Worm (Caenorhabditis elegans): ENCODE measurements around the gene T05A7.3.

T05A7.3 gene

DNA sequence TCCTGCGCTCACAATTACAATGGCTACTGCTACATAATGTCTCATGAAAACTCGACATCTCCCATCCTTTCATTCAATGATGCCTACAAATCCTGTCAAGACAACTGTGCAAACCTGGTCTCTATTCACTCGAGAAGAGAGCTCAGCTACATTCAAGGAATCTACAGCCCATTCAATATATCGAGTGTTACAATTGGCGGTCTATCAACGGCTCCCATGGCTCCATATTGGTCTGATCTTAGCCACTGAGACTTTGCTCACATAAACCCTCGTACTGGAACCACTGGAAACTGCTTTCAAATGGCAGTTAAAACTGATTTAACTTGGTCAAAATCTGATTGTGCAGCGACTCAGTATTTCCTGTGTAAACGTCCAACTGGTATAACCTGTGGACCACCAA, at the start of gene T05A7.3:
T05A7.3 (plus strand) TSS at position 301 of the 400 bp plus-strand sequence.
- TF ChIP-seq flh-1 (GFP tag; optimal IDR thresholded peaks at IDR 0.05) (no peak), ceh-83 (GFP tag; optimal IDR thresholded peaks at IDR 0.05) (no peak), nhr-2 (tag; optimal IDR thresholded peaks at IDR 0.05) (no peak)

DNA sequence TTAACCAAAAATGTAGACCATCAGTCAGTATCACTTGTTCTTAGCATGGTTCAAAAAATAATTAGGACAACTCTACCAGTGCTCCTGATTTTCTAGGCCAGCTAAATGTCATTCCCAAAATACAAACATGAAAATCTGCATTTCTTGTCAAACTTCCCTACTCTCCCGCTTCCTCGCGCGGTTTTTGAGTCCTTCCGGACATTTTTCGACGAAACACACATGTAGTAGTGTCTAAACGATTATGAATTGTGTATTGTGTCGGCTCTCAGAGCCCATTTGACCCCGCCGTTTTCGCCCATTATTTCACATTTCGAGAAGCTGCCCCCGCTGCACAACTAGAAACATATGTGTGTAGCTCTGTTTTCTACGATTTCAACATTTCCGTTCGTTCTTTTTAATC, 49.0 kb upstream of the T05A7.3 start, which contains the start of gene F35D11.1:
F35D11.1 (plus strand) TSS at position 301 of the 400 bp plus-strand sequence.
- TF ChIP-seq unc-39 (tag; optimal IDR thresholded peaks at IDR 0.05), result no peak
- no peak for TF ChIP-seq zip-8 (tag; optimal IDR thresholded peaks at IDR 0.05)
- no peak for TF ChIP-seq ceh-83 (GFP tag; optimal IDR thresholded peaks at IDR 0.05)
- TF ChIP-seq tbx-8 (GFP tag; optimal IDR thresholded peaks at IDR 0.05), result no peak
- TF ChIP-seq mep-1 (tag; optimal IDR thresholded peaks at IDR 0.05), result no peak

DNA sequence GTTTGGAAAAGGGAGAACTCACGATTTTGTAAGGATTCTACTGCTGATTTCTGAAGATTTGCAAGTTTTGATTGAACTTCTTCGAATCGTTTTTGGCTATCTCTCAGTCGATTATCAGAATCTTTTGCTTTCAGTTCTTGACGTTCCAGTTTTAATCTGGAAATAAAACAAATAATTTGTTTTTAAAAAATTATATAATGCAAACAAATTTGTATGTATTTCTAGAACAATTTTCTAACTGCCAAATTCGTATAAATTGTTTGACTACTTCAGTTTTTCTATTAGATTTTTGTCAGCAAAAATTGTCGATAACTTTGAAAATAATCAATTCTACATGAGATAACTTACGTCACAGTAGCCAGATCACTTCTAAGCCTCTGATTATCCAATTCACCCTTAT, 44.1 kb upstream of the T05A7.3 start:
- TF ChIP-seq tbx-8 (GFP tag; optimal IDR thresholded peaks at IDR 0.05), result no peak
- TF ChIP-seq flh-1 (GFP tag; optimal IDR thresholded peaks at IDR 0.05), result no peak
- no peak for TF ChIP-seq ceh-43 (GFP tag; optimal IDR thresholded peaks at IDR 0.05)
- no peak for TF ChIP-seq M03D4.4 (tag; optimal IDR thresholded peaks at IDR 0.05)
- TF ChIP-seq sem-2 (GFP tag; optimal IDR thresholded peaks at IDR 0.05), result no peak
- TF ChIP-seq ham-2 (GFP tag; optimal IDR thresholded peaks at IDR 0.05), result no peak
- TF ChIP-seq zip-8 (tag; optimal IDR thresholded peaks at IDR 0.05), result no peak
- no peak for TF ChIP-seq lin-32 (GFP tag; optimal IDR thresholded peaks at IDR 0.05)
- no peak for TF ChIP-seq mab-5 (tag; optimal IDR thresholded peaks at IDR 0.05)
- no peak for TF ChIP-seq mls-2 (tag; optimal IDR thresholded peaks at IDR 0.05)
- no peak for TF ChIP-seq drap-1 (GFP tag; optimal IDR thresholded peaks at IDR 0.05)
- TF ChIP-seq elt-1 (tag; optimal IDR thresholded peaks at IDR 0.05; ENCODE audit: borderline replicate concordance, insufficient read depth), result no peak
- no peak for TF ChIP-seq unc-39 (tag; optimal IDR thresholded peaks at IDR 0.05)
- TF ChIP-seq unc-120 (tag; optimal IDR thresholded peaks at IDR 0.05; ENCODE audit: poor library complexity, severe bottlenecking), result no peak
- no peak for TF ChIP-seq lin-13 (tag; optimal IDR thresholded peaks at IDR 0.05)
- TF ChIP-seq sptf-1 (tag; optimal IDR thresholded peaks at IDR 0.05), result no peak
- no peak for TF ChIP-seq unc-62 (GFP tag; optimal IDR thresholded peaks at IDR 0.05)
- TF ChIP-seq nhr-2 (tag; optimal IDR thresholded peaks at IDR 0.05), result no peak
- TF ChIP-seq elt-3 (tag; optimal IDR thresholded peaks at IDR 0.05), result no peak

DNA sequence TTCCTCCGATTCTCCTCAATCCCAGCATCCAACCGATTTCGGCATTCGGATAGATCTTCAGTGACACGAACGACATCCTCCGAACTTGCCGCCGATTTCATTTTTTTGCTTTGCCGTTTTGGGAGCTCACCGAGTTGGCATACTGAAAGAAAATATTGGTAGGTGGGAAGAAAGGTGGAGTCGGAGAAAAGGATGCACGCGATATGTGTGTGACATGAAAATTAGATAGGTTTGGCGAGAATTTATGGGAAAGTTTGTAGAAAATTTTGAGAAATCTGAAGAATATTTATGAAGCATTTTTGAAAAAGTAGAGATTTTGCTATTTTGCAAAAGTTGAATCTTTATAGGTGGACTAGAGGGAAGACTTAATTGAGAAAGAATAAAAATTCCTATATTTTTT, 37.3 kb upstream of the T05A7.3 start, which contains the start of gene che-10:
che-10 (minus strand) TSS at position 101 of the 400 bp plus-strand sequence.
- TF ChIP-seq flh-1 (GFP tag; optimal IDR thresholded peaks at IDR 0.05), result no peak
- no peak for TF ChIP-seq nhr-28 (tag; optimal IDR thresholded peaks at IDR 0.05)
- no peak for TF ChIP-seq drap-1 (GFP tag; optimal IDR thresholded peaks at IDR 0.05)
- no peak for TF ChIP-seq ham-2 (GFP tag; optimal IDR thresholded peaks at IDR 0.05)
- no peak for TF ChIP-seq hlh-1 (tag; optimal IDR thresholded peaks at IDR 0.05)
- TF ChIP-seq nhr-2 (tag; optimal IDR thresholded peaks at IDR 0.05), result no peak
- TF ChIP-seq pha-4 (tag; optimal IDR thresholded peaks at IDR 0.05), result no peak
- TF ChIP-seq lsy-2 (tag; optimal IDR thresholded peaks at IDR 0.05), result no peak
- no peak for TF ChIP-seq zip-8 (tag; optimal IDR thresholded peaks at IDR 0.05)
- no peak for TF ChIP-seq blmp-1 (tag; optimal IDR thresholded peaks at IDR 0.05)
- no peak for TF ChIP-seq sptf-1 (tag; optimal IDR thresholded peaks at IDR 0.05)
- TF ChIP-seq cnd-1 (tag; optimal IDR thresholded peaks at IDR 0.05), result no peak
- TF ChIP-seq mab-5 (tag; optimal IDR thresholded peaks at IDR 0.05), result no peak
- no peak for TF ChIP-seq sem-2 (GFP tag; optimal IDR thresholded peaks at IDR 0.05)

DNA sequence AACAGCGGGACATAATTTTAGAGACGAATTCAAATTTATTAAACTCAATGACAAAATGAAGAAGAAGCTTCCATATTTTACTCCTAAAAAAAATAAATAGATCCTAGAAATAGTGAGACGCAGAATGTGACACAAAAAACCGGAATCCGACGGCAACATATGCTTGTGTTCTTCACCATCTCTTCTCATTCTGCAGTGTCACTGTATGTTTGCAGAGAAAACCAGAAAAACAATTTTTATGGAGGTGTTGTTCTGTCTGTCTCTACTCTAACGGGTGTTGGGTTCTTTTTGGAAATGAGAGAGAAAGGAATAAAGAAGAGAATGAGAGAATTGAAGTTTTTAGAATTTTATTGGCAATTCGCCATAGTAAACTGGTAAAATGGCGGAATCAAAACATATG, 36.7 kb upstream of the T05A7.3 start:
- TF ChIP-seq tbx-8 (GFP tag; optimal IDR thresholded peaks at IDR 0.05), result no peak
- TF ChIP-seq ham-2 (GFP tag; optimal IDR thresholded peaks at IDR 0.05), result no peak
- no peak for TF ChIP-seq ceh-43 (GFP tag; optimal IDR thresholded peaks at IDR 0.05)
- TF ChIP-seq sem-2 (GFP tag; optimal IDR thresholded peaks at IDR 0.05), result no peak
- TF ChIP-seq bed-3 (GFP tag; optimal IDR thresholded peaks at IDR 0.05), result no peak
- TF ChIP-seq lsy-2 (tag; optimal IDR thresholded peaks at IDR 0.05), result no peak
- no peak for TF ChIP-seq nhr-237 (tag; optimal IDR thresholded peaks at IDR 0.05)
- no peak for TF ChIP-seq ceh-39 (tag; optimal IDR thresholded peaks at IDR 0.05)
- no peak for TF ChIP-seq nhr-2 (tag; optimal IDR thresholded peaks at IDR 0.05)
- no peak for TF ChIP-seq nhr-76 (tag; optimal IDR thresholded peaks at IDR 0.05)
- TF ChIP-seq drap-1 (GFP tag; optimal IDR thresholded peaks at IDR 0.05), result no peak
- no peak for TF ChIP-seq lin-32 (GFP tag; optimal IDR thresholded peaks at IDR 0.05)
- no peak for TF ChIP-seq elt-3 (tag; optimal IDR thresholded peaks at IDR 0.05)
- no peak for TF ChIP-seq ztf-11 (tag; optimal IDR thresholded peaks at IDR 0.05)
- TF ChIP-seq ceh-83 (GFP tag; optimal IDR thresholded peaks at IDR 0.05), result no peak
- no peak for TF ChIP-seq hlh-1 (tag; optimal IDR thresholded peaks at IDR 0.05)
- no peak for TF ChIP-seq nhr-12 (tag; optimal IDR thresholded peaks at IDR 0.05)

All from whole organism, mixed stage, embryonic.